Worm (Caenorhabditis elegans): ENCODE measurements around the gene gpa-12.

gpa-12 gene

DNA sequence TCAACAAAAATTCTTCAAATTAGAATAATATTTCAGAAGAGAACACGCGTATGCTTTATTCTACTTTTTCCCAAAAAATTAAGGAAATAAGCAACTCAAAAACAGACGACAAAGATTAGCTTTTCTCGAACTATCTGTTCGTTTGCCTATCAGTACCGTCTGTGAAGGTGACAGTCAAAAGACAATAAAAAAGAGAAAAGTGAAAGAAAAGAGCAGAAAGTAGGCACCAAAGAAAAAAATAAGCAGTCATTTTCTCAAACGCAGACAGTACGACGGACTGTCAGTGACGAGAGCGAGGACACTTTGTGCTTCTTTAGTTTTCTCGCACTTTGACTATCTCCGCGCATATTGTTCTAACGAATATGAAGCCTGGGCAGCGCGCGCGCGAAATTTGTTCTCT lies 23.2 kb downstream of the gpa-12 start:
- TF ChIP-seq nhr-11 (tag; optimal IDR thresholded peaks at IDR 0.05), result no peak
- TF ChIP-seq fos-1 (tag; optimal IDR thresholded peaks at IDR 0.05), result peak; percentile 52
- TF ChIP-seq dmd-4 (tag; optimal IDR thresholded peaks at IDR 0.05), result no peak

DNA sequence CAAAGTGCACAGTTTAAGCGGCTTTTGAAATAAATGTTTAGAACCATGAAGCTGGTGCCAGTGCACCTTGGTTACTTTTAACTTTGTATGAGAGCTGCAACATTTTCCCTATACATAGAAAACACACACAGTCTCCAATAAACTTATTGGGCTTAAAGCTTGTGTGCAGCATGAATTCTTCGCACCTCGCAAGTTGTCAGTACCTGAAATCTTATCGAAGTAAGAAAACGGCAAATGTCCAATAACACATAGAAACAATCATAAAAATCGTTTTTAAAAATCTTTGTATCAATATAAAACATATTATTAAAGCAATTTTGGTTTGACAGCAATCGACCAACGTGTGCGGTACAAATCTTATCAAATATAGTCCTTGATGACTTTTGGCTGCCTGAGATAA lies 25.0 kb downstream of the gpa-12 start:
- no peak for TF ChIP-seq sma-9 (GFP tag; optimal IDR thresholded peaks at IDR 0.05)
- TF ChIP-seq sma-9 (tag; optimal IDR thresholded peaks at IDR 0.05), result no peak
- no peak for TF ChIP-seq mbf-1 (tag; optimal IDR thresholded peaks at IDR 0.05)
- TF ChIP-seq aly-2 (tag; optimal IDR thresholded peaks at IDR 0.05), result no peak
- TF ChIP-seq ztf-1 (GFP tag; conservative IDR thresholded peaks at IDR 0.05), result no peak
- TF ChIP-seq nhr-12 (tag; optimal IDR thresholded peaks at IDR 0.05), result no peak
- TF ChIP-seq egl-27 (tag; optimal IDR thresholded peaks at IDR 0.05), result no peak
- no peak for TF ChIP-seq ztf-4 (tag; optimal IDR thresholded peaks at IDR 0.05)
- TF ChIP-seq sem-4 (tag; optimal IDR thresholded peaks at IDR 0.05), result no peak
- TF ChIP-seq mdl-1 (tag; optimal IDR thresholded peaks at IDR 0.05), result no peak
- no peak for TF ChIP-seq R02D3.7 (tag; optimal IDR thresholded peaks at IDR 0.05)
- TF ChIP-seq unc-62 (GFP tag; optimal IDR thresholded peaks at IDR 0.05), result no peak
- no peak for TF ChIP-seq ama-1 (optimal IDR thresholded peaks at IDR 0.05)
- TF ChIP-seq nhr-129 (tag; optimal IDR thresholded peaks at IDR 0.05), result no peak
- TF ChIP-seq unc-39 (tag; optimal IDR thresholded peaks at IDR 0.05), result no peak
- no peak for TF ChIP-seq nhr-23 (tag; optimal IDR thresholded peaks at IDR 0.05)

DNA sequence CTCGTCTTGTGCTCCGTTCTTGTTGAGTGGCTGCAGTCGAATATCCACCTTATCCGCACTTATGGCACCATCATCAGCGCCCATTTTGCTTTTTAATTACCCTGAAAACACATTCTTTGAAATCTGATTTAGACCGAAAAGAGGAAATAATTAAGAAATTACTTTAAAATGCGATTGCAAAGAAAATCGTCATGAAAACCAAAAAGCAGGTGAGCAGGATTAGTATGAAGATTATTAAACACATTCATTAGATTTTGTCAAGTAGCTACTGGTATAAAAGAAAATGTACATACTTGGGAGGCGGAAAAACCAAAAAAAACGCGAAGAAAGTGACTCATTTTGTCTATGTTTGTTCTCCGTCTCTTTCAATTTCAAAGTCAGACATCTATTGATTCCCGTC lies 27.4 kb downstream of the gpa-12 start, which contains the start of gene B0416.5:
B0416.5 (minus strand) TSS at position 101 of the 400 bp plus-strand sequence.
- peak; percentile 9 for TF ChIP-seq unc-55 (GFP tag; optimal IDR thresholded peaks at IDR 0.05)
- no peak for TF ChIP-seq peb-1 (tag; optimal IDR thresholded peaks at IDR 0.05)

DNA sequence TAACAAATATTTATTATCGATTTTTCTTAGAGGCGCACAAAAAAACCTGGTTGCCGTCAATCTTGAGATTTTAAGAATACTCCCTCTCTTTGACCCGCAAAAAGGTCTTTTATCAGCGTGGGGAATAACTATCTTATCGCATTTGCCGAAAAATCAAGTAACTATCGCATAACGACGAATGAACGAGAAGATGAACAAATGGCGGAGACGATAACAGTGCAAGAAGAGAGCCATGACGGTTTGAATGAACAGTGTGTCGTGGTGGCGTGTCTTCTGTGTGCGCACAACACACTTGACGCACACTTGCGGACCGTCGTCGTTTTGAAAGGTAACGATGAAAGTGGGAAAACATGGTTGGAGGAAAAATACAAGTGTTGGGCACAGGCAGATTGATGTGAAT lies 28.5 kb downstream of the gpa-12 start:
- TF ChIP-seq sma-9 (GFP tag; optimal IDR thresholded peaks at IDR 0.05) (peak; percentile 62), sma-9 (tag; optimal IDR thresholded peaks at IDR 0.05) (no peak), crh-2 (tag; optimal IDR thresholded peaks at IDR 0.05) (peak; percentile 46), fos-1 (tag; optimal IDR thresholded peaks at IDR 0.05) (peak; percentile 89), snpc-4 (tag; optimal IDR thresholded peaks at IDR 0.05) (no peak), ztf-1 (GFP tag; conservative IDR thresholded peaks at IDR 0.05) (no peak), mbf-1 (tag; optimal IDR thresholded peaks at IDR 0.05) (no peak), sma-3 (GFP tag; optimal IDR thresholded peaks at IDR 0.05) (no peak), nhr-23 (tag; optimal IDR thresholded peaks at IDR 0.05) (no peak)

DNA sequence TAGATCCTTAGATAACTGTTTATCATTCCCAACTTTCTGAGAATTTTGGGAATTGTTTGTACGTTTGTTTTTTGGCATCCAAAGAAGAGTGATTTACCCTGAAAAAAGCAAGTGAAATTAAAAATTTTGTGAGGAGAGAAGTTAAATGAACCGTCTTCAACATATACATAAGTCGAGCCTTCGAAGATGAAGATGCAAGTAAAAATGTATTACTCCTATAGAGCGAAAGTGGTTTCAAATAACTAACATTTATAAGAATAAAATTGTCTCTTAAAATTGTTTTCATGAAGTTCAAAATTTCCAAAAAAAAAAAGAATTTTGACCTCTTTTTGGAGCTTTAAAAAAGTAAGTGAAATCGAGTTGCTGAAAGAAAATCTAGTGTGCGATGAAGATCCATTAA lies 31.2 kb downstream of the gpa-12 start, which contains the start of gene B0416.10:
B0416.10 (minus strand) TSS at position 101 of the 400 bp plus-strand sequence.
- TF ChIP-seq sma-9 (GFP tag; optimal IDR thresholded peaks at IDR 0.05) (no peak), sma-9 (tag; optimal IDR thresholded peaks at IDR 0.05) (no peak), Y55F3AM.14 (GFP tag; optimal IDR thresholded peaks at IDR 0.05) (no peak), ceh-16 (tag; optimal IDR thresholded peaks at IDR 0.05) (no peak), zag-1 (tag; optimal IDR thresholded peaks at IDR 0.05) (no peak), ztf-11 (tag; optimal IDR thresholded peaks at IDR 0.05) (no peak)

DNA sequence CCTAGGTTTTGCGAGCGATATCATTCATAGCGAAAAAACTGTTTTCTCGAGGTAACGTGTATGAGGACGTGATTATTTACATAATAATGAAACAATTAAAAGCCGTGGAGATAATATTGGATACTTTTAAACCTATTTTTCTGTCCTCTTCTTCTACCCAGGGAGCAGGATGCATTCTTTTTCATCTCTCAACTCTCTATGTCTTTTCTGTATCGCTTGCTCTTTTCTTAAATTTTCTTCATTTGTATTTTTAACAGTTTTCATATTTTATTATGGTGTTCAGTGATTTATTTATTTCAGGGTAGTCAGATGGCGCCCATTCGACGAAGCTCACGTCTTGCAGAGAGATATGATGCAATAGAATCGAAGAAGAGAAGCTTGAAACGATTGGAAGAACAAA lies 35.3 kb downstream of the gpa-12 start, which contains the start of gene B0416.4:
B0416.4 (plus strand) TSS at position 301 of the 400 bp plus-strand sequence.
- TF ChIP-seq peb-1 (tag; optimal IDR thresholded peaks at IDR 0.05) (no peak), elt-1 (tag; optimal IDR thresholded peaks at IDR 0.05) (no peak), lin-39 (tag; optimal IDR thresholded peaks at IDR 0.05) (no peak), unc-62 (GFP tag; optimal IDR thresholded peaks at IDR 0.05) (no peak)

DNA sequence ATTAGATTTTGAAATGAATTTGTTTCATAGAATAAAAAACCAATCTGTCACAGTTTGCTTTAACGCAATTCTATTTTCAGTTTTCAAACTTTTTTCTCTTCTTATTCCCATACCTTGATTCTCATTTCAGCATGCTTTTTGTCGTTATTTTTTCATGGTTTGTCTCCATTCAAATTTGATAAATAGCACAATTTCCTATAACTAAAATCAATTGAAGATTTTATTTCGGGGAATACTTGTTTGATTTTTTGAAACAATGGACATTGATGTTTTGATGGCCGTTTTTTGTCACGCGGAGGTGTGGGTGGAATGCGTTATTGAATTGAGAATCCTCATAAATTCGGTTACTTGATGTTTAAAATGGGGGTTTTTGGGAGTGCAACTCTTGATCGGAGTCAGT lies 39.7 kb downstream of the gpa-12 start, which contains the start of gene B0416.11:
B0416.11 (minus strand) TSS at position 101 of the 400 bp plus-strand sequence.
- TF ChIP-seq R02D3.7 (tag; optimal IDR thresholded peaks at IDR 0.05) (no peak), alr-1 (tag; optimal IDR thresholded peaks at IDR 0.05) (no peak), aly-2 (tag; optimal IDR thresholded peaks at IDR 0.05) (no peak), unc-62 (GFP tag; optimal IDR thresholded peaks at IDR 0.05) (no peak), nhr-11 (tag; optimal IDR thresholded peaks at IDR 0.05) (no peak), lin-39 (tag; optimal IDR thresholded peaks at IDR 0.05) (no peak), crh-2 (tag; optimal IDR thresholded peaks at IDR 0.05) (no peak), ztf-11 (tag; optimal IDR thresholded peaks at IDR 0.05) (no peak), elt-3 (tag; optimal IDR thresholded peaks at IDR 0.05) (no peak), mab-5 (tag; optimal IDR thresholded peaks at IDR 0.05) (no peak), nhr-77 (tag; optimal IDR thresholded peaks at IDR 0.05) (no peak), lin-13 (GFP tag; optimal IDR thresholded peaks at IDR 0.05) (no peak), lin-11 (tag; optimal IDR thresholded peaks at IDR 0.05) (no peak), unc-55 (GFP tag; optimal IDR thresholded peaks at IDR 0.05) (no peak), F13H6.1 (tag; optimal IDR thresholded peaks at IDR 0.05) (no peak)
